Fruit fly (Drosophila melanogaster): Measurements from ENCODE around the gene Pdk1.

Gene Pdk1

DNA sequence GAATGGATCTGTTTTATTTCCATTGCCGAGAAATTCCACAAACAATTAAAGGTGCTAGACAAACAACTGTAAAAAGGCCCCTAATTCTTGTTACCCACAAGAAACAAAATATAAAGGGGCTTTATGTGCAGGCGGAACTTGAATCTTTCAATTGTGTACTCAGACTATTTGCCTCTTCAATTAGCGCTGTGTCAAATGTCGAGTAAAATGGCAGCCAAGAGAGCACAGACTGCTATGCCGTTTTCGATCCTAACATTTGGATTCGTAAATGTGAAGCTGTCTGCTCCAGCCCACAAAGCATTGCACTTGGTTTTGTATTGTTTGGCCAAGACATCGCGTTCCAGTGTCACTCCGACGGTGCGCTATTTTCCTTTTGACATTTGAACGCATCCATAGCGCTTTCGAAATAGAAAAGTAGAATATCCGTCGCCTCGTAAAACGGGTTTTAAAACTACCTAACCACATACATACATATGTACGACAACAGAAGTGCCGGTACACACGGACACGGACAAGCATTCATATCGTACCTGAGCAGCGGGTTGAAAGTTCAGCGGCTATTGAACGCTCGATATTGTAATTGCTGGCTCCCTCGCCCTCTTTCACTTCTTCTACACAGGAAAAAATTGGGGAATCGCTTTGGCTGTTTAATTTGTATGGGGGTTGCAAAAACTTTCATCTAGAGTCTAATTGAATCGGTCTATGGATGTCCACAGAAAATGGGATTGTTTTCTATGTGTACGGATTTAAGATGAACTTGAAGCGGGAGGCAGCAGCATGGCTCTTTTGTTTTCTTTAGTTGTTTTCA is 36.9 kb downstream of the Pdk1 start (continued):
- TF ChIP-seq CG9797 (GFP tag; optimal IDR thresholded peaks at IDR 0.05) (no peak), Atf6 (GFP tag; IDR thresholded peaks at IDR 0.05) (no peak), CG8359 (GFP tag; optimal IDR thresholded peaks at IDR 0.05; ENCODE audit: borderline replicate concordance) (no peak), Mes4 (GFP tag; optimal IDR thresholded peaks at IDR 0.05) (no peak), onecut (GFP tag; IDR thresholded peaks at IDR 0.05) (0 out of 2 replicates have a peak, but pooled peaks have one; percentile 33), disco-r (GFP tag; optimal IDR thresholded peaks at IDR 0.05) (no peak), CG16813 (GFP tag; IDR thresholded peaks at IDR 0.05; ENCODE audit: partially characterized antibody) (no peak), CG14050 (GFP tag; IDR thresholded peaks at IDR 0.05) (no peak), CG15601 (tag; optimal IDR thresholded peaks at IDR 0.05) (peak; percentile 40), nom (GFP tag; optimal IDR thresholded peaks at IDR 0.05) (peak; percentile 29), CG34376 (GFP tag; optimal IDR thresholded peaks at IDR 0.05) (no peak), gcm (GFP tag; optimal IDR thresholded peaks at IDR 0.05) (peak; percentile 26), CG31365 (tag; optimal IDR thresholded peaks at IDR 0.05) (no peak), CG13894 (tag; optimal IDR thresholded peaks at IDR 0.05) (no peak), psq (GFP tag; optimal IDR thresholded peaks at IDR 0.05) (no peak), insv (GFP tag; optimal IDR thresholded peaks at IDR 0.05) (no peak), CG12236 (GFP tag; optimal IDR thresholded peaks at IDR 0.05) (no peak), Kr (GFP tag; optimal IDR thresholded peaks at IDR 0.05) (no peak), Trl (optimal IDR thresholded peaks at IDR 0.05) (no peak), Trl (GFP tag; optimal IDR thresholded peaks at IDR 0.05) (peak; percentile 2), twi (tag; optimal IDR thresholded peaks at IDR 0.05) (no peak), Ada2b (GFP tag; IDR thresholded peaks at IDR 0.05) (no peak), chif (GFP tag; optimal IDR thresholded peaks at IDR 0.05) (peak in 1 of 2 experiments; percentile 18), nmo (GFP tag; optimal IDR thresholded peaks at IDR 0.05) (peak; percentile 15), CG34422 (GFP tag; IDR thresholded peaks at IDR 0.05) (no peak), abd-A (tag; optimal IDR thresholded peaks at IDR 0.05) (no peak), lilli (GFP tag; optimal IDR thresholded peaks at IDR 0.05) (peak; percentile 2), toy (GFP tag; IDR thresholded peaks at IDR 0.05) (no peak), nerfin-2 (GFP tag; IDR thresholded peaks at IDR 0.05; ENCODE audit: partially characterized antibody) (no peak), CG17829 (tag; optimal IDR thresholded peaks at IDR 0.05) (peak; percentile 7), wor (GFP tag; IDR thresholded peaks at IDR 0.05) (no peak), CG4404 (GFP tag; IDR thresholded peaks at IDR 0.05) (no peak), Mad (GFP tag; optimal IDR thresholded peaks at IDR 0.05) (no peak), Camta (GFP tag; optimal IDR thresholded peaks at IDR 0.05) (no peak), lola (GFP tag; optimal IDR thresholded peaks at IDR 0.05) (peak in 1 of 3 experiments; percentile 34), Doc3 (GFP tag; IDR thresholded peaks at IDR 0.05; ENCODE audit: partially characterized antibody) (no peak), hb (GFP tag; IDR thresholded peaks at IDR 0.05; ENCODE audit: partially characterized antibody) (no peak), CG6254 (GFP tag; optimal IDR thresholded peaks at IDR 0.05) (peak; percentile 2), CG30431 (GFP tag; optimal IDR thresholded peaks at IDR 0.05) (no peak), Lhr (GFP tag; optimal IDR thresholded peaks at IDR 0.05) (no peak), bigmax (GFP tag; optimal IDR thresholded peaks at IDR 0.05) (no peak), CG10654 (GFP tag; optimal IDR thresholded peaks at IDR 0.05) (peak; percentile 1), CG14860 (GFP tag; IDR thresholded peaks at IDR 0.05; ENCODE audit: partially characterized antibody) (no peak), CG14014 (GFP tag; IDR thresholded peaks at IDR 0.05) (no peak), Nf-YA (GFP tag; IDR thresholded peaks at IDR 0.05) (no peak), gsb-n (tag; optimal IDR thresholded peaks at IDR 0.05) (no peak), dpn (GFP tag; optimal IDR thresholded peaks at IDR 0.05) (peak in 1 of 2 experiments; percentile 17), CG43689 (GFP tag; IDR thresholded peaks at IDR 0.05) (no peak), lbe (GFP tag; optimal IDR thresholded peaks at IDR 0.05) (no peak)

Data from whole organism, embryonic.